Fruit fly (Drosophila melanogaster): ENCODE measurements around the gene Trx2.

Trx2 gene

dm6 chr2L:9598390-9598789, 14.6 kb upstream of the Trx2 start (continued):
- TF ChIP-seq CG11085 (GFP tag; IDR thresholded peaks at IDR 0.05) (no peak), sna (GFP tag; IDR thresholded peaks at IDR 0.05; ENCODE audit: partially characterized antibody) (no peak), Hr39 (optimal IDR thresholded peaks at IDR 0.05) (no peak), btn (GFP tag; optimal IDR thresholded peaks at IDR 0.05) (no peak), ATbp (GFP tag; optimal IDR thresholded peaks at IDR 0.05) (peak; percentile 53)

- TF ChIP-seq sim (GFP tag; IDR thresholded peaks at IDR 0.05) (no peak), Ets65A (GFP tag) (peak; percentile 20)
Measured at dm6 chr2L:9600772-9601171, 12.2 kb upstream of the Trx2 start, which contains the start of gene CG4382. Gene CG4382 (minus strand): TSS chr2L:9600872.

dm6 chr2L:9601220-9601619, 11.7 kb upstream of the Trx2 start:
- TF ChIP-seq H15 (GFP tag; IDR thresholded peaks at IDR 0.05), result no peak
- no peak for TF ChIP-seq Med (GFP tag)
- TF ChIP-seq CG13296 (GFP tag; optimal IDR thresholded peaks at IDR 0.05), result no peak
- peak in 1 of 2 experiments; percentile 84 for TF ChIP-seq tll (GFP tag; optimal IDR thresholded peaks at IDR 0.05)
- no peak for TF ChIP-seq ro (GFP tag; IDR thresholded peaks at IDR 0.05)
- no peak for TF ChIP-seq MTF-1 (GFP tag; optimal IDR thresholded peaks at IDR 0.05; ENCODE audit: borderline replicate concordance)
- no peak for TF ChIP-seq pan (optimal IDR thresholded peaks at IDR 0.05)
- TF ChIP-seq pan (GFP tag; optimal IDR thresholded peaks at IDR 0.05 in 1 of 2, IDR thresholded peaks at IDR 0.05 in 1 of 2), result no peak
- TF ChIP-seq gsb-n (tag; optimal IDR thresholded peaks at IDR 0.05), result peak; percentile 63
- no peak for TF ChIP-seq grn (GFP tag; optimal IDR thresholded peaks at IDR 0.05)
- TF ChIP-seq lmd (GFP tag; IDR thresholded peaks at IDR 0.05), result no peak
- peak; percentile 25 for TF ChIP-seq zen (tag; optimal IDR thresholded peaks at IDR 0.05)
- TF ChIP-seq Hr78 (GFP tag; optimal IDR thresholded peaks at IDR 0.05), result no peak
- no peak for TF ChIP-seq prd (optimal IDR thresholded peaks at IDR 0.05)
- TF ChIP-seq prd (GFP tag; IDR thresholded peaks at IDR 0.05), result peak; percentile 19; the same call in 1 of the 3 replicates
- TF ChIP-seq Lim3 (GFP tag; IDR thresholded peaks at IDR 0.05), result no peak
- no peak for TF ChIP-seq CG7928 (GFP tag; optimal IDR thresholded peaks at IDR 0.05)
- peak; percentile 53 for TF ChIP-seq cad (GFP tag; optimal IDR thresholded peaks at IDR 0.05)
- no peak for TF ChIP-seq CG3407 (GFP tag; optimal IDR thresholded peaks at IDR 0.05)
- TF ChIP-seq CG15696 (tag; optimal IDR thresholded peaks at IDR 0.05), result no peak
- no peak for TF ChIP-seq ranshi (GFP tag; IDR thresholded peaks at IDR 0.05)
- TF ChIP-seq corto (GFP tag; optimal IDR thresholded peaks at IDR 0.05), result no peak
- TF ChIP-seq wor (GFP tag; IDR thresholded peaks at IDR 0.05), result no peak
- peak; percentile 32 for TF ChIP-seq pros (GFP tag; optimal IDR thresholded peaks at IDR 0.05)
- no peak for TF ChIP-seq fd102C (GFP tag; optimal IDR thresholded peaks at IDR 0.05)
- no peak for TF ChIP-seq Hand (GFP tag; optimal IDR thresholded peaks at IDR 0.05)
- no peak for TF ChIP-seq CTCF (GFP tag; optimal IDR thresholded peaks at IDR 0.05)
- peak; percentile 82 for TF ChIP-seq D (optimal IDR thresholded peaks at IDR 0.05)
- peak; percentile 32 for TF ChIP-seq D (GFP tag; optimal IDR thresholded peaks at IDR 0.05)
- TF ChIP-seq CG2199 (GFP tag; IDR thresholded peaks at IDR 0.05), result 0 out of 3 replicates have a peak, but pooled peaks have one; percentile 37
- TF ChIP-seq Ets65A (GFP tag), result peak; percentile 18
- no peak for TF ChIP-seq Xbp1 (GFP tag; optimal IDR thresholded peaks at IDR 0.05)
- no peak for TF ChIP-seq Hsf (GFP tag; optimal IDR thresholded peaks at IDR 0.05)
- no peak for TF ChIP-seq lab (GFP tag; optimal IDR thresholded peaks at IDR 0.05)
- TF ChIP-seq CG1647 (GFP tag; optimal IDR thresholded peaks at IDR 0.05), result no peak
- peak in 1 of 2 experiments; percentile 77 for TF ChIP-seq insv (GFP tag; optimal IDR thresholded peaks at IDR 0.05)
- no peak for TF ChIP-seq CG11695 (GFP tag; IDR thresholded peaks at IDR 0.05)
